Worm (Caenorhabditis elegans) whole organism, L4 larva: ENCODE measurements around the gene vha-4.
A peak's percentile ranks its signal among the peaks of the same experiment; 100 is the strongest.

Experiments used
- F10B5.3 ChIP-seq: sonication (generic microtip); optimal IDR thresholded peaks from 2 replicates; lab custom pipeline; 2016; ENCODE audit warnings: mild to moderate bottlenecking, missing genetic modification characterization, missing compliant biosample characterization
- aly-2 ChIP-seq: sonication (generic microtip); optimal IDR thresholded peaks from 2 replicates; lab custom pipeline; 2018; ENCODE audit warnings: missing biosample characterization, missing genetic modification characterization
- arid-1 ChIP-seq: fragments of 200-800 bp; sonication (Bioruptor generic); conservative IDR thresholded peaks from 2 replicates; pipeline ENCODE4 v1.3.6; 2022; ENCODE audit warnings: missing genetic modification reagents, missing genetic modification characterization, missing compliant biosample characterization
- ceh-20 ChIP-seq: fragments of 200-800 bp; sonication (Bioruptor generic); IDR thresholded peaks from 2 replicates; pipeline ENCODE4 v1.3.6; 2022; ENCODE audit warnings: missing genetic modification reagents, missing genetic modification characterization, missing compliant biosample characterization
- ces-1 ChIP-seq: fragments of 150-350 bp; sonication (generic microtip); optimal IDR thresholded peaks from 4 replicates; lab custom pipeline; 2014; ENCODE audit warnings: missing biosample characterization, missing genetic modification reagents, missing genetic modification characterization
- daf-16 ChIP-seq, 3 experiments: sonication (generic microtip); optimal IDR thresholded peaks; 2 replicates each; lab custom pipeline; 2016 to 2017; ENCODE audit warnings: missing genetic modification characterization in 3 of 3, missing genetic modification reagents in 3 of 3, mild to moderate bottlenecking in 2 of 3, missing compliant biosample characterization in 2 of 3, missing biosample characterization in 1 of 3, moderate library complexity in 1 of 3
- dpl-1 ChIP-seq: fragments of 150-350 bp; optimal IDR thresholded peaks from 2 replicates; lab custom pipeline; 2014; ENCODE audit warnings: missing biosample characterization, missing genetic modification reagents, missing genetic modification characterization
- egl-43 ChIP-seq: fragments of 200-800 bp; sonication (Bioruptor generic); IDR thresholded peaks from 2 replicates; pipeline ENCODE4 v1.3.6; 2022; ENCODE audit warnings: missing genetic modification reagents, missing genetic modification characterization, missing compliant biosample characterization
- fkh-10 ChIP-seq: fragments of 150-350 bp; optimal IDR thresholded peaks from 2 replicates; lab custom pipeline; 2014; ENCODE audit warnings: missing biosample characterization, missing genetic modification reagents, missing genetic modification characterization
- hmg-1.1 ChIP-seq: fragments of 200-800 bp; sonication (Bioruptor generic); IDR thresholded peaks from 2 replicates; pipeline ENCODE4 v1.3.6; 2022; ENCODE audit warnings: missing genetic modification reagents, missing genetic modification characterization, missing compliant biosample characterization
- jun-1 ChIP-seq: fragments of 150-350 bp; optimal IDR thresholded peaks from 2 replicates; lab custom pipeline; 2014; ENCODE audit warnings: missing biosample characterization, missing genetic modification reagents, missing genetic modification characterization
- lim-7 ChIP-seq: fragments of 200-800 bp; sonication (Bioruptor generic); IDR thresholded peaks from 2 replicates; pipeline ENCODE4 v1.3.6; 2022; ENCODE audit warnings: missing genetic modification characterization, missing compliant biosample characterization
- lin-1 ChIP-seq: fragments of 200-800 bp; sonication (Bioruptor generic); IDR thresholded peaks from 2 replicates; pipeline ENCODE4 v1.3.6; 2022; ENCODE audit warnings: missing genetic modification reagents, missing genetic modification characterization, missing compliant biosample characterization
- lsy-2 ChIP-seq, 2 experiments: fragments of 150-350 bp in 1 of 2; sonication (generic microtip) in 1 of 2; optimal IDR thresholded peaks; 2 replicates each; lab custom pipeline; 2014 to 2017; ENCODE audit warnings: missing biosample characterization in 2 of 2, missing genetic modification characterization in 2 of 2
- mdl-1 ChIP-seq, 2 experiments: fragments of 150-350 bp in 1 of 2; sonication (generic microtip) in 1 of 2; optimal IDR thresholded peaks; 2 replicates each; lab custom pipeline; 2014 to 2017; ENCODE audit warnings: missing biosample characterization in 2 of 2, missing genetic modification characterization in 2 of 2
- mdt-29 ChIP-seq: fragments of 200-800 bp; sonication (Bioruptor generic); IDR thresholded peaks from 2 replicates; pipeline ENCODE4 v1.3.6; 2022; ENCODE audit warnings: missing genetic modification reagents, missing genetic modification characterization, missing compliant biosample characterization
- mep-1 ChIP-seq: fragments of 150-350 bp; sonication (generic microtip); optimal IDR thresholded peaks from 3 replicates; lab custom pipeline; 2014; ENCODE audit warnings: missing biosample characterization, missing genetic modification characterization
- mes-2 ChIP-seq: sonication (generic microtip); optimal IDR thresholded peaks from 2 replicates; lab custom pipeline; 2016; ENCODE audit warnings: missing genotype, mild to moderate bottlenecking, missing genetic modification characterization, missing compliant biosample characterization; ENCODE audit not compliant: poor library complexity, severe bottlenecking
- mxl-2 ChIP-seq: fragments of 200-800 bp; sonication (Bioruptor generic); conservative IDR thresholded peaks from 2 replicates; pipeline ENCODE4 v1.3.6; 2022; ENCODE audit warnings: missing genetic modification reagents, missing genetic modification characterization, missing compliant biosample characterization
- nhr-111 ChIP-seq: fragments of 200-800 bp; sonication (Bioruptor generic); optimal IDR thresholded peaks from 2 replicates; lab custom pipeline; 2018; ENCODE audit warnings: mild to moderate bottlenecking, missing genetic modification characterization, missing compliant biosample characterization
- nhr-28 ChIP-seq: fragments of 150-350 bp; optimal IDR thresholded peaks from 2 replicates; lab custom pipeline; 2014; ENCODE audit warnings: missing biosample characterization, missing genetic modification characterization
- nhr-48 ChIP-seq: sonication (generic microtip); optimal IDR thresholded peaks from 2 replicates; lab custom pipeline; 2016; ENCODE audit warnings: mild to moderate bottlenecking, missing genetic modification characterization, missing compliant biosample characterization
- nhr-77 ChIP-seq: fragments of 150-350 bp; optimal IDR thresholded peaks from 2 replicates; lab custom pipeline; 2014; ENCODE audit warnings: missing biosample characterization, missing genetic modification characterization
- pha-4 ChIP-seq, 2 experiments: fragments of 150-350 bp in 1 of 2; fragments of 200-800 bp in 1 of 2; sonication (Bioruptor generic) in 1 of 2; IDR thresholded peaks in 1 of 2; optimal IDR thresholded peaks in 1 of 2; 2 replicates each; pipeline versions ENCODE4 v1.3.6 to Lab custom; 2014 to 2022; ENCODE audit warnings: missing genetic modification characterization in 2 of 2, missing genetic modification reagents in 2 of 2, missing biosample characterization in 1 of 2, missing compliant biosample characterization in 1 of 2
- pqm-1 ChIP-seq: sonication (generic microtip); optimal IDR thresholded peaks from 2 replicates; lab custom pipeline; 2017; ENCODE audit warnings: missing biosample characterization, missing genetic modification characterization
- rbr-2 ChIP-seq: sonication (generic microtip); optimal IDR thresholded peaks from 2 replicates; lab custom pipeline; 2016; ENCODE audit warnings: missing genotype, missing genetic modification characterization, missing compliant biosample characterization
- spr-3 ChIP-seq: fragments of 200-800 bp; sonication (Bioruptor generic); optimal IDR thresholded peaks from 2 replicates; lab custom pipeline; 2018; ENCODE audit warnings: mild to moderate bottlenecking, missing genetic modification characterization, missing compliant biosample characterization
- tra-1 ChIP-seq: fragments of 200-800 bp; sonication (Bioruptor generic); IDR thresholded peaks from 2 replicates; pipeline ENCODE4 v1.3.6; 2022; ENCODE audit warnings: missing genetic modification reagents, missing genetic modification characterization, missing compliant biosample characterization
- unc-62 ChIP-seq, 3 experiments: fragments of 150-350 bp in 1 of 3; sonication (generic microtip); optimal IDR thresholded peaks in 2 of 3; peaks in 1 of 3; 1 replicate in 1 of 3; 2 replicates in 2 of 3; lab custom pipeline; 2014 to 2017; ENCODE audit warnings: missing biosample characterization in 3 of 3, missing genetic modification characterization in 3 of 3, missing genetic modification reagents in 3 of 3, missing genotype in 1 of 3

The vha-4 gene

DNA sequence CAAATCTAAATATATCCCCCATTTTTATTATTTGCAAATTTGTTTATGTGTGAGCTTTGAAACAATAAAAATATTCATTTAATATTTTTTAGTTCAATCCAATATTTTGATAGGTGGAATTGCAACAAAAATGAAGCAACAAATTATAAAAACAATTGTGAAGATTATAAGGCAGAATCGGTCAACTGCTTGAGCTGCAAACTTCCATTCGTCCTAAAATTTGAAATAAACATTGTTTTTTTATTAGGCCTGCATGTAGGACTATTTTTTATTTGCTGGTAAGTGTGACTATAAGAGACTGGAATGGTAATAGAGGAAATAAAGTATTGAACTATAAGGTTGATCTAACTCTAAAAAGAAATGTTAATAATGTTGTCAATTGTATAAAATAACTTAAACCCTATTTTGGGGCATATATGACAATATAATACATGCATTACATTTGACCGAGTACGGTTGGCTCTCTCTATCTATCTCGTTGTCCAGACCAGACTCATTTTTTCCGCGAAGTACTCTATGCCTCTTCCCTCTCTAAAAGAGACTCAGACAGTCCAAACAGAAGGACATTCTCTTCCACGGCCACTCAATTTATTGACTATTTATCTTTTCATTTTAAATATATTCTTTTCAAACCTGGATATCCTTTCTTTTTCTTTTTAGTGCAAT, 33.4 kb downstream of the vha-4 start, which contains the start of gene T09A5.4:
Gene T09A5.4 (plus strand): TSS at position 616 of the 666 bp plus-strand sequence.
- TF ChIP-seq lsy-2 (tag; optimal IDR thresholded peaks at IDR 0.05; lab: Kevin White, UChicago) (peak in 1 of 2 experiments; percentile 33), nhr-111 (GFP tag; lab: Kevin White, UChicago) (no peak), arid-1 (GFP tag; lab: Robert Waterston, UW) (no peak), mes-2 (peak; percentile 45), unc-62 (GFP tag; optimal IDR thresholded peaks at IDR 0.05 in 1 of 2; lab: Kevin White, UChicago) (peak in 1 of 2 experiments; percentile 92), unc-62 (tag; optimal IDR thresholded peaks at IDR 0.05; lab: Kevin White, UChicago) (no peak)

DNA sequence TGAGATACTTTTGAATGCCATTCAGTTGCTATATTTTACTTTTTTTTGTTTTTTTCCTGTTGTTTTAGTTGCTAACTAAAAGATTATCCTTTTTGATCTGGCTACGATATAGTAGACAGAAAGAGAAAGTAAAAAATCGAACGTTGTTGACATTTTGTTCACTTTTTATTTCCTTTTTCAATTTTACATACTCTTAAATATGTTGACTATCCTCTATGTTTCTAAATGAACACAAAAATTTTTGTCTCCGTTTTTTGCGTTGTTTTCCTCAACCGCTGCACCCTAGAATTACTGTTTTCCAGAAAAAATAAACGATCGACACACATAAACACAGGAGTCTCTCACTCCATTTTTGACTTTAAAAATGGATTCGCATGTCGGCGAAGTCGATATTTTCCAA, 37.1 kb downstream of the vha-4 start, which contains the start of gene klp-3:
Gene klp-3 (plus strand): TSS at position 301 of the 400 bp plus-strand sequence.
- TF ChIP-seq tra-1 (GFP tag; lab: Robert Waterston, UW) = no peak
- no peak for TF ChIP-seq egl-43
- TF ChIP-seq pqm-1 (tag; lab: Kevin White, UChicago) = no peak
- TF ChIP-seq F10B5.3 (tag; lab: Kevin White, UChicago) = no peak
- TF ChIP-seq daf-16 (GFP tag; optimal IDR thresholded peaks at IDR 0.05; lab: Kevin White, UChicago) = no peak
- no peak for TF ChIP-seq daf-16 (tag; optimal IDR thresholded peaks at IDR 0.05; lab: Kevin White, UChicago)
- TF ChIP-seq ces-1 (GFP tag; lab: Kevin White, UChicago) = no peak
- TF ChIP-seq mdt-29 = no peak
- no peak for TF ChIP-seq spr-3

DNA sequence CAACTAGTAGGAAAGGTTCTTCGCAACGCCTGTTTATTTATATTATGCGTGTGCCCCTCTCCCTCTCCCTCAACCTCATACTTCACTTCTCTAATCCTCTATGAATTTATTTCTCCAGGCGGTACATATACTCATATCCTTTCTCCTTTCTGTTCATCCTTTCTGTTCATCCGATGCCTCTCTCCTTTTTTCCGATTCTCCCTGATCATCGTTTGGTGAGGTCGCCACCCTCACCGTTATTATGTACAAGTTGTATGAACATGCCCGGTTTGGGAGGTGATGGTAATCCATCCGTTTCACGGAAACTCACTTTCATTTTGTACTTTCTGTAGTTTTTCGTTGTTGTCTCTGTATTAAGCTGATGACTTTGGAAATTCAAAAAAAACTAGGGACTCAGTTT, 39.4 kb downstream of the vha-4 start:
- TF ChIP-seq aly-2 (tag; lab: Kevin White, UChicago) (no peak), hmg-1.1 (no peak), nhr-111 (GFP tag; lab: Kevin White, UChicago) (no peak), mxl-2 (GFP tag; lab: Robert Waterston, UW) (no peak), mdt-29 (no peak), nhr-48 (tag; lab: Kevin White, UChicago) (no peak), nhr-77 (tag; lab: Kevin White, UChicago) (no peak), lim-7 (GFP tag; lab: Robert Waterston, UW) (no peak), mdl-1 (tag; optimal IDR thresholded peaks at IDR 0.05; lab: Kevin White, UChicago) (no peak)
- TF ChIP-seq, all 104 proteins: peak for 0

DNA sequence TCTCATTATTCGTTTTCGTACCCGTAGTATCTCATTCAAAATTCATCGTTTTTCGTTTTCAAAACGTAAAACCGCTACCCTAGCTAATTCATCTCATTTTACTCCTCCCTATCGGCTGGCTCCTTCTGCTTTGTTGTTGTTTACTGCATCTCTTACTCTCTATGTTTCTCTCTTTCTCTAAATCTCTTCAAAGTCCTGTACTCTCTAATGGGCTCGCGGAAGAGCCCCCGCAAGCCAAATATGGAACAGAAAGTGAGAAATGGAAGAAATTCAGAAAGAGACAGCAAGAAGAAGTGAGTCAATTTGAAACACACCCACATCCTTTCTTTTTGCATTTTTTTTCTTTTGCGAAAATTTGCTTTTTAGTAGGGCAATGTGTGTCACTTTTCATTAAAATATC, 40.5 kb downstream of the vha-4 start:
- TF ChIP-seq rbr-2 (tag; lab: Kevin White, UChicago) (peak; percentile 32), nhr-28 (tag; lab: Kevin White, UChicago) (no peak), mep-1 (tag; lab: Kevin White, UChicago) (peak; percentile 10), daf-16 (GFP tag; optimal IDR thresholded peaks at IDR 0.05; lab: Kevin White, UChicago) (peak in 1 of 2 experiments; percentile 56), daf-16 (tag; optimal IDR thresholded peaks at IDR 0.05; lab: Kevin White, UChicago) (no peak), lsy-2 (tag; optimal IDR thresholded peaks at IDR 0.05; lab: Kevin White, UChicago) (peak in 1 of 2 experiments; percentile 45), jun-1 (tag; lab: Kevin White, UChicago) (no peak), hmg-1.1 (peak; percentile 79), lin-1 (GFP tag; lab: Robert Waterston, UW) (no peak), mdl-1 (tag; optimal IDR thresholded peaks at IDR 0.05; lab: Kevin White, UChicago) (peak in 1 of 2 experiments; percentile 28), dpl-1 (GFP tag; lab: Kevin White, UChicago) (no peak), ceh-20 (GFP tag; lab: Robert Waterston, UW) (peak; percentile 55; the same call in 1 of the 2 replicates), pha-4 (GFP tag; IDR thresholded peaks at IDR 0.05; lab: Robert Waterston, UW) (no peak), pha-4 (tag; optimal IDR thresholded peaks at IDR 0.05; lab: Kevin White, UChicago) (no peak), fkh-10 (GFP tag; lab: Kevin White, UChicago) (no peak)
